Fruit fly (Drosophila melanogaster): Measurements from ENCODE around the gene c11.1.

The c11.1 gene

DNA sequence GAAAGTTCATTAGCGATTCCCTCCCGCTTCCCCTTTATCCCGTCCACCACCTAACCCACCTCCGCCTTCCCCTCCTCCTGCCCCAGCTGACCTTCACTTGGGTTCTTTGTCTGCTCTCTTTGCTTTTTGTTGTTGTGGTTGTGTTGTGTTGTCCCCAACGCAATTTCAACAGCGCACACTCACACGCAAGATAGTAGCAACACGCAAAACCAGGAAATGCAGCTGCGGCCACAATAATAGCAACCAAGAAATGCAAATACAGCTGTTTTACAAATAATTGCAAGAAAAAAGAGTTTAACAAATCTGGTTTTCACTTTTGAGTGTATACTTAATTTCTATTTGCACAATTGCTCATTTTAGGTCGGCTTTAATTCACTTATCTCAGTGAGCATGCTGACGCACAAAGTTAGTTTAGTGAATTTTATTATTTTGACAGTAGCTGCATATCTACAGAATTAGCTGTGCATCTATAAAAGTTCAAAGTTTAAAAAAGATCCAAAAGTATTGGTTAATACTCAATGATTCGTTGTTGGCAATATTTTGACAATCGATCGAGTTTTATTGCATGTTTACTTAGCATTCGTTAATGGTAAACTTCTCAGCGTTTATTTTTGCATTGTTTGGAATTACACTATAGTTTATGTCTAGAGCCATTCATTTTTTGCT lies 31.6 kb downstream of the c11.1 start (continued):
- TF ChIP-seq CG11504 (tag; optimal IDR thresholded peaks at IDR 0.05) (peak; percentile 36), Dad (GFP tag; optimal IDR thresholded peaks at IDR 0.05) (no peak), CG9437 (GFP tag; optimal IDR thresholded peaks at IDR 0.05) (peak; percentile 7), Optix (GFP tag; IDR thresholded peaks at IDR 0.05) (peak; percentile 37; the same call in 1 of the 3 replicates), ci (GFP tag; IDR thresholded peaks at IDR 0.05) (peak; percentile 66; the same call in 2 of the 3 replicates), CG9609 (GFP tag; optimal IDR thresholded peaks at IDR 0.05) (no peak), CG13424 (tag; optimal IDR thresholded peaks at IDR 0.05) (peak; percentile 24), bbx (GFP tag; IDR thresholded peaks at IDR 0.05; ENCODE audit: partially characterized antibody) (no peak), Tbp (GFP tag; optimal IDR thresholded peaks at IDR 0.05) (no peak), Hr78 (GFP tag; optimal IDR thresholded peaks at IDR 0.05) (peak in 1 of 2 experiments; percentile 8), CG10274 (GFP tag; optimal IDR thresholded peaks at IDR 0.05) (no peak), sima (GFP tag; optimal IDR thresholded peaks at IDR 0.05) (no peak), CG9727 (GFP tag; optimal IDR thresholded peaks at IDR 0.05) (peak; percentile 2), CHES-1-like (GFP tag; optimal IDR thresholded peaks at IDR 0.05) (no peak), Chrac-16 (GFP tag; optimal IDR thresholded peaks at IDR 0.05) (no peak), sug (tag; optimal IDR thresholded peaks at IDR 0.05) (peak; percentile 8), CG12659 (GFP tag; optimal IDR thresholded peaks at IDR 0.05) (peak; percentile 12), bowl (GFP tag; IDR thresholded peaks at IDR 0.05) (no peak), so (GFP tag; IDR thresholded peaks at IDR 0.05) (0 out of 3 replicates have a peak, but pooled peaks have one; percentile 8), pros (GFP tag; optimal IDR thresholded peaks at IDR 0.05) (no peak), dpn (GFP tag; optimal IDR thresholded peaks at IDR 0.05) (peak in 1 of 2 experiments; percentile 24)

dm6 chrX:9250161-9250831 lies 32.6 kb downstream of the c11.1 start, which contains the start of gene CG17754:
Gene CG17754, plus strand, starts transcription at chrX:9250420.
- TF ChIP-seq Lhr (GFP tag; optimal IDR thresholded peaks at IDR 0.05), result peak; percentile 59
- TF ChIP-seq ac (GFP tag; optimal IDR thresholded peaks at IDR 0.05), result no peak
- peak; percentile 77 for TF ChIP-seq stwl (tag; optimal IDR thresholded peaks at IDR 0.05)
- TF ChIP-seq nau (GFP tag; optimal IDR thresholded peaks at IDR 0.05), result no peak
- peak; percentile 27 for TF ChIP-seq CG12659 (GFP tag; optimal IDR thresholded peaks at IDR 0.05)
- peak; percentile 6 for TF ChIP-seq sug (tag; optimal IDR thresholded peaks at IDR 0.05)
- TF ChIP-seq CG2116 (GFP tag; optimal IDR thresholded peaks at IDR 0.05), result peak; percentile 27
- no peak for TF ChIP-seq ato (GFP tag; IDR thresholded peaks at IDR 0.05; ENCODE audit: partially characterized antibody)
- TF ChIP-seq grau (tag; optimal IDR thresholded peaks at IDR 0.05), result no peak
- TF ChIP-seq Med (GFP tag), result peak; percentile 69
- TF ChIP-seq so (GFP tag; IDR thresholded peaks at IDR 0.05), result no peak
- TF ChIP-seq unc-4 (GFP tag; IDR thresholded peaks at IDR 0.05; ENCODE audit: partially characterized antibody), result 0 out of 2 replicates have a peak, but pooled peaks have one; percentile 28
- TF ChIP-seq CG10267 (tag; optimal IDR thresholded peaks at IDR 0.05), result peak; percentile 14
- TF ChIP-seq CG17359 (tag; optimal IDR thresholded peaks at IDR 0.05), result peak; percentile 44
- TF ChIP-seq CG13287 (GFP tag; IDR thresholded peaks at IDR 0.05; ENCODE audit: partially characterized antibody), result no peak
- peak; percentile 32 for TF ChIP-seq YL-1 (GFP tag; optimal IDR thresholded peaks at IDR 0.05)
- no peak for TF ChIP-seq fd64A (GFP tag; optimal IDR thresholded peaks at IDR 0.05)
- TF ChIP-seq CG16813 (GFP tag; IDR thresholded peaks at IDR 0.05; ENCODE audit: partially characterized antibody), result peak; percentile 19; the same call in 1 of the 3 replicates
- no peak for TF ChIP-seq croc (GFP tag; conservative IDR thresholded peaks at IDR 0.05)
- TF ChIP-seq CG7556 (GFP tag; optimal IDR thresholded peaks at IDR 0.05), result no peak
- TF ChIP-seq CG8924 (tag; optimal IDR thresholded peaks at IDR 0.05), result peak; percentile 34
- TF ChIP-seq Nf-YC (tag; optimal IDR thresholded peaks at IDR 0.05), result peak; percentile 16
- TF ChIP-seq CG6854 (GFP tag; optimal IDR thresholded peaks at IDR 0.05), result no peak
- peak; percentile 52 for TF ChIP-seq sqz (GFP tag; optimal IDR thresholded peaks at IDR 0.05)
- TF ChIP-seq crol (GFP tag; IDR thresholded peaks at IDR 0.05), result peak; percentile 35; the same call in 1 of the 2 replicates
- peak; percentile 0 for TF ChIP-seq CHES-1-like (GFP tag; optimal IDR thresholded peaks at IDR 0.05)
- TF ChIP-seq CG4360 (GFP tag; IDR thresholded peaks at IDR 0.05), result no peak
- no peak for TF ChIP-seq klu (GFP tag; IDR thresholded peaks at IDR 0.05)
- peak; percentile 43 for TF ChIP-seq cg (GFP tag; optimal IDR thresholded peaks at IDR 0.05)

All from whole organism, embryonic.